Worm (Caenorhabditis elegans): Measurements from ENCODE around the gene egg-1.

The egg-1 gene

ce11 chrIII:5678935-5679334 is 49.0 kb upstream of the egg-1 start, which contains the start of the genes ska-3 and rps-12 (continued):
- TF ChIP-seq unc-62 (GFP tag; optimal IDR thresholded peaks at IDR 0.05) = peak; percentile 79
- TF ChIP-seq lin-13 (GFP tag; optimal IDR thresholded peaks at IDR 0.05) = peak; percentile 99
- TF ChIP-seq hlh-4 (tag; optimal IDR thresholded peaks at IDR 0.05) = no peak
- peak; percentile 99 for TF ChIP-seq nhr-77 (tag; optimal IDR thresholded peaks at IDR 0.05)
- TF ChIP-seq rnt-1 (tag; optimal IDR thresholded peaks at IDR 0.05) = peak; percentile 99
- TF ChIP-seq nhr-47 (tag; optimal IDR thresholded peaks at IDR 0.05) = peak; percentile 99
- TF ChIP-seq sptf-1 (tag; optimal IDR thresholded peaks at IDR 0.05) = no peak
- TF ChIP-seq elt-2 (tag; optimal IDR thresholded peaks at IDR 0.05) = peak; percentile 91
- TF ChIP-seq C16A3.4 (tag; optimal IDR thresholded peaks at IDR 0.05) = peak; percentile 100
- peak; percentile 86 for TF ChIP-seq unc-98 (GFP tag; IDR thresholded peaks at IDR 0.05)
- TF ChIP-seq unc-30 (tag; optimal IDR thresholded peaks at IDR 0.05) = peak; percentile 33
- TF ChIP-seq C34B4.2 (tag; optimal IDR thresholded peaks at IDR 0.05) = peak; percentile 88
- TF ChIP-seq mdl-1 (tag; optimal IDR thresholded peaks at IDR 0.05) = peak; percentile 54 to 99
- TF ChIP-seq nhr-28 (tag; optimal IDR thresholded peaks at IDR 0.05) = peak; percentile 19
- TF ChIP-seq ceh-8 (GFP tag; optimal IDR thresholded peaks at IDR 0.05) = peak; percentile 97
- peak; percentile 98 for TF ChIP-seq lin-14 (GFP tag; optimal IDR thresholded peaks at IDR 0.05)
- TF ChIP-seq blmp-1 (tag; optimal IDR thresholded peaks at IDR 0.05) = peak; percentile 92
- peak; percentile 89 for TF ChIP-seq sox-4 (tag; optimal IDR thresholded peaks at IDR 0.05)
- TF ChIP-seq hpl-2 (GFP tag; optimal IDR thresholded peaks at IDR 0.05) = peak; percentile 96
- TF ChIP-seq ceh-88 (GFP tag; IDR thresholded peaks at IDR 0.05) = peak; percentile 95
- peak; percentile 97 to 99 (median 98) for TF ChIP-seq dpl-1 (GFP tag; optimal IDR thresholded peaks at IDR 0.05)
- TF ChIP-seq irx-1 (tag; optimal IDR thresholded peaks at IDR 0.05) = peak; percentile 96
- TF ChIP-seq fkh-8 (tag; optimal IDR thresholded peaks at IDR 0.05) = peak; percentile 99
- peak; percentile 99 for TF ChIP-seq swsn-7 (tag; optimal IDR thresholded peaks at IDR 0.05)
- peak; percentile 99 for TF ChIP-seq unc-86 (tag; optimal IDR thresholded peaks at IDR 0.05)
- peak; percentile 100 for TF ChIP-seq unc-130 (tag; optimal IDR thresholded peaks at IDR 0.05)
- peak; percentile 98 for TF ChIP-seq nhr-237 (tag; optimal IDR thresholded peaks at IDR 0.05)
- TF ChIP-seq ceh-63 (GFP tag; optimal IDR thresholded peaks at IDR 0.05) = peak; percentile 83
- TF ChIP-seq hlh-17 (GFP tag; optimal IDR thresholded peaks at IDR 0.05; ENCODE audit: borderline replicate concordance) = no peak
- peak; percentile 96 for TF ChIP-seq C04F5.9 (tag; optimal IDR thresholded peaks at IDR 0.05)
- TF ChIP-seq F16B12.6 (tag; optimal IDR thresholded peaks at IDR 0.05) = peak; percentile 76
- peak; percentile 94 for TF ChIP-seq zip-4 (GFP tag; optimal IDR thresholded peaks at IDR 0.05)
- TF ChIP-seq tlp-1 (tag; optimal IDR thresholded peaks at IDR 0.05) = no peak
- peak; percentile 99 for TF ChIP-seq nhr-71 (tag; optimal IDR thresholded peaks at IDR 0.05)
- peak; percentile 40 for TF ChIP-seq efl-3 (GFP tag; optimal IDR thresholded peaks at IDR 0.05)
- peak; percentile 96 for TF ChIP-seq nhr-11 (tag; optimal IDR thresholded peaks at IDR 0.05)

- TF ChIP-seq nhr-47 (tag; optimal IDR thresholded peaks at IDR 0.05) = peak; percentile 14
- no peak for TF ChIP-seq isw-1 (GFP tag; IDR thresholded peaks at IDR 0.05)
- no peak for TF ChIP-seq sptf-1 (tag; optimal IDR thresholded peaks at IDR 0.05)
- peak; percentile 2 for TF ChIP-seq blmp-1 (tag; optimal IDR thresholded peaks at IDR 0.05)
- peak in 1 of 2 experiments; percentile 7 for TF ChIP-seq lsy-2 (tag; optimal IDR thresholded peaks at IDR 0.05)
- TF ChIP-seq C34B4.2 (tag; optimal IDR thresholded peaks at IDR 0.05) = no peak
These were observed 47.8 kb upstream of the egg-1 start, which contains the start of gene pst-2 for ce11 chrIII:5680141-5680540. Gene pst-2, plus strand, starts transcription at chrIII:5680433.

ce11 chrIII:5683998-5684397 is 44.0 kb upstream of the egg-1 start, which contains the start of gene rcan-1:
Gene rcan-1, minus strand, starts transcription at chrIII:5684098.
- no peak for TF ChIP-seq F16B12.6 (tag; optimal IDR thresholded peaks at IDR 0.05)
- no peak for TF ChIP-seq hpl-2 (GFP tag; optimal IDR thresholded peaks at IDR 0.05)
- TF ChIP-seq ces-1 (GFP tag; optimal IDR thresholded peaks at IDR 0.05) = no peak
- TF ChIP-seq elt-2 (tag; optimal IDR thresholded peaks at IDR 0.05) = no peak
- TF ChIP-seq nhr-47 (tag; optimal IDR thresholded peaks at IDR 0.05) = no peak
- no peak for TF ChIP-seq jun-1 (tag; optimal IDR thresholded peaks at IDR 0.05)
- no peak for TF ChIP-seq ceh-88 (GFP tag; IDR thresholded peaks at IDR 0.05)
- no peak for TF ChIP-seq fos-1 (tag; optimal IDR thresholded peaks at IDR 0.05)
- TF ChIP-seq ceh-82 (tag; optimal IDR thresholded peaks at IDR 0.05) = no peak
- no peak for TF ChIP-seq lir-3 (tag; optimal IDR thresholded peaks at IDR 0.05; ENCODE audit: poor library complexity)
- no peak for TF ChIP-seq ztf-4 (tag; optimal IDR thresholded peaks at IDR 0.05)
- no peak for TF ChIP-seq pag-3 (tag; optimal IDR thresholded peaks at IDR 0.05; ENCODE audit: borderline replicate concordance, insufficient read depth)
- TF ChIP-seq hlh-4 (tag; optimal IDR thresholded peaks at IDR 0.05) = no peak
- TF ChIP-seq pax-3 (tag; optimal IDR thresholded peaks at IDR 0.05) = no peak
- no peak for TF ChIP-seq fkh-4 (tag; optimal IDR thresholded peaks at IDR 0.05; ENCODE audit: borderline replicate concordance)
- TF ChIP-seq sup-37 (GFP tag; optimal IDR thresholded peaks at IDR 0.05) = no peak

All from whole organism, L1 larva.